Fruit fly (Drosophila melanogaster) whole organism, embryonic: Measurements from ENCODE around the gene Vha16-5.

Source experiments
- ATbp ChIP-seq: fragments of 200-800 bp; sonication (Bioruptor generic); optimal IDR thresholded peaks from 2 replicates; lab custom pipeline; 2017; ENCODE audit warnings: missing biosample characterization, mild to moderate bottlenecking, missing genetic modification characterization, missing genetic modification reagents
- Bgb ChIP-seq: fragments of 200-800 bp; sonication (Bioruptor generic); IDR thresholded peaks from 2 replicates; pipeline ENCODE4 v1.3.6; 2022; ENCODE audit warnings: missing biosample characterization, missing genetic modification characterization; ENCODE audit not compliant: partially characterized antibody
- CG10979 ChIP-seq: fragments of 200-800 bp; sonication (Bioruptor generic); optimal IDR thresholded peaks from 2 replicates; lab custom pipeline; 2018; ENCODE audit warnings: missing biosample characterization, mild to moderate bottlenecking, missing genetic modification characterization, moderate library complexity
- CG11093 ChIP-seq: fragments of 200-800 bp; sonication (Bioruptor generic); IDR thresholded peaks from 3 replicates; pipeline ENCODE4 v1.3.6; 2022; ENCODE audit warnings: missing biosample characterization, missing genetic modification characterization
- CG11247 ChIP-seq: fragments of 200-800 bp; sonication (Bioruptor generic); IDR thresholded peaks from 2 replicates; pipeline ENCODE4 v1.3.6; 2022; ENCODE audit warnings: missing biosample characterization, missing genetic modification characterization
- CG11696 ChIP-seq: fragments of 200-800 bp; sonication (Bioruptor generic); IDR thresholded peaks from 2 replicates; pipeline ENCODE4 v1.3.6; 2022; ENCODE audit warnings: missing biosample characterization, missing genetic modification characterization
- CG13624 ChIP-seq: fragments of 200-800 bp; sonication (Bioruptor generic); optimal IDR thresholded peaks from 2 replicates; lab custom pipeline; 2016; ENCODE audit warnings: missing biosample characterization, missing genetic modification characterization
- CG14050 ChIP-seq: fragments of 200-800 bp; sonication (Bioruptor generic); IDR thresholded peaks from 3 replicates; pipeline ENCODE4 v1.3.6; 2022; ENCODE audit warnings: missing biosample characterization, missing genetic modification characterization
- CG15514 ChIP-seq: fragments of 200-800 bp; sonication (Bioruptor generic); optimal IDR thresholded peaks from 3 replicates; lab custom pipeline; 2017; ENCODE audit warnings: missing biosample characterization, missing genetic modification characterization, mild to moderate bottlenecking, moderate library complexity, missing genetic modification reagents
- CG16863 ChIP-seq: fragments of 200-800 bp; sonication (Bioruptor generic); optimal IDR thresholded peaks from 3 replicates; lab custom pipeline; 2016; ENCODE audit warnings: missing biosample characterization, missing genetic modification characterization
- CG2199 ChIP-seq: fragments of 200-800 bp; sonication (Bioruptor generic); IDR thresholded peaks from 3 replicates; pipeline ENCODE4 v1.3.6; 2022; ENCODE audit warnings: missing biosample characterization, missing genetic modification characterization
- CG30020 ChIP-seq: fragments of 200-800 bp; optimal IDR thresholded peaks from 2 replicates; lab custom pipeline; 2019; ENCODE audit warnings: missing biosample characterization, mild to moderate bottlenecking, missing genetic modification characterization, moderate library complexity
- CG30431 ChIP-seq: fragments of 200-800 bp; sonication (Bioruptor generic); optimal IDR thresholded peaks from 2 replicates; lab custom pipeline; 2017; ENCODE audit warnings: missing biosample characterization, missing genetic modification characterization
- CG31224 ChIP-seq: fragments of 200-800 bp; sonication (Bioruptor generic); IDR thresholded peaks from 2 replicates; pipeline ENCODE4 v1.3.6; 2022; ENCODE audit warnings: missing biosample characterization, missing genetic modification characterization
- CG34376 ChIP-seq: fragments of 200-800 bp; sonication (Bioruptor generic); optimal IDR thresholded peaks from 2 replicates; lab custom pipeline; 2018; ENCODE audit warnings: missing biosample characterization, mild to moderate bottlenecking, missing genetic modification characterization
- CG42726 ChIP-seq: fragments of 200-800 bp; sonication (Bioruptor generic); IDR thresholded peaks from 2 replicates; pipeline ENCODE4 v1.3.6; 2022; ENCODE audit warnings: missing biosample characterization, missing genetic modification characterization; ENCODE audit not compliant: partially characterized antibody
- CG4730 ChIP-seq: fragments of 200-800 bp; sonication (Bioruptor generic); IDR thresholded peaks from 2 replicates; pipeline ENCODE4 v1.3.6; 2022; ENCODE audit warnings: missing biosample characterization, missing genetic modification characterization
- CG7357 ChIP-seq: fragments of 200-800 bp; sonication (Bioruptor generic); IDR thresholded peaks from 3 replicates; pipeline ENCODE4 v1.3.6; 2022; ENCODE audit warnings: missing biosample characterization, missing genetic modification characterization
- CHES-1-like ChIP-seq: fragments of 200-800 bp; sonication (Bioruptor generic); optimal IDR thresholded peaks from 2 replicates; lab custom pipeline; 2016; ENCODE audit warnings: missing biosample characterization, missing genetic modification characterization
- D ChIP-seq, 2 experiments: fragments of 200-800 bp in 1 of 2; fragments of >200 bp in 1 of 2; sonication (Bioruptor generic) in 1 of 2; optimal IDR thresholded peaks; 2 replicates in 1 of 2; 3 replicates in 1 of 2; lab custom pipeline; 2017; ENCODE audit warnings: mild to moderate bottlenecking in 1 of 2, missing biosample characterization in 1 of 2, missing genetic modification characterization in 1 of 2, missing genetic modification reagents in 1 of 2
- Drgx ChIP-seq: fragments of 200-800 bp; sonication (Bioruptor generic); IDR thresholded peaks from 2 replicates; pipeline ENCODE4 v1.3.6; 2022; ENCODE audit warnings: missing biosample characterization, missing genetic modification characterization
- Eip74EF ChIP-seq, 2 experiments: fragments of 200-800 bp in 1 of 2; fragments of >200 bp in 1 of 2; sonication (Bioruptor generic) in 1 of 2; optimal IDR thresholded peaks; 2 replicates each; lab custom pipeline; 2017 to 2019; ENCODE audit warnings: missing biosample characterization in 2 of 2, missing genetic modification characterization in 2 of 2, mild to moderate bottlenecking in 1 of 2, moderate library complexity in 1 of 2
- GATAe ChIP-seq: fragments of 200-800 bp; sonication (Bioruptor generic); conservative IDR thresholded peaks from 2 replicates; pipeline ENCODE4 v1.3.6; 2022; ENCODE audit warnings: missing biosample characterization, missing genetic modification characterization
- HHEX ChIP-seq: fragments of 200-800 bp; sonication (Bioruptor generic); optimal IDR thresholded peaks from 3 replicates; lab custom pipeline; 2017; ENCODE audit warnings: missing biosample characterization, mild to moderate bottlenecking, missing genetic modification characterization, missing genetic modification reagents
- HLH3B ChIP-seq: fragments of 200-800 bp; sonication (Bioruptor generic); IDR thresholded peaks from 2 replicates; pipeline ENCODE4 v1.3.6; 2022; ENCODE audit warnings: missing biosample characterization, missing genetic modification characterization
- Hr78 ChIP-seq, 2 experiments: fragments of 200-800 bp in 1 of 2; fragments of >200 bp in 1 of 2; sonication (Bioruptor generic) in 1 of 2; optimal IDR thresholded peaks; 2 replicates each; lab custom pipeline; 2017 to 2019; ENCODE audit warnings: missing biosample characterization in 2 of 2, missing genetic modification characterization in 2 of 2, mild to moderate bottlenecking in 1 of 2, moderate library complexity in 1 of 2
- Jarid2 ChIP-seq: fragments of 200-800 bp; sonication (Bioruptor generic); optimal IDR thresholded peaks from 3 replicates; lab custom pipeline; 2017; ENCODE audit warnings: mild to moderate bottlenecking, missing biosample characterization, missing genetic modification reagents, missing genetic modification characterization
- NC2α ChIP-seq: fragments of 200-800 bp; sonication (Bioruptor generic); optimal IDR thresholded peaks from 2 replicates; lab custom pipeline; 2016; ENCODE audit warnings: missing biosample characterization, missing genetic modification characterization
- NK7.1 ChIP-seq: fragments of 200-800 bp; sonication (Bioruptor generic); optimal IDR thresholded peaks from 3 replicates; lab custom pipeline; 2016; ENCODE audit warnings: missing biosample characterization, missing genetic modification characterization
- Nf-YC ChIP-seq: fragments of 200-800 bp; optimal IDR thresholded peaks from 3 replicates; lab custom pipeline; 2019; ENCODE audit warnings: missing biosample characterization, mild to moderate bottlenecking, missing genetic modification characterization, moderate library complexity
- PHDP ChIP-seq: fragments of 200-800 bp; sonication (Bioruptor generic); optimal IDR thresholded peaks from 3 replicates; lab custom pipeline; 2018; ENCODE audit warnings: missing biosample characterization, mild to moderate bottlenecking, missing genetic modification characterization, moderate library complexity
- Sin3A ChIP-seq: fragments of >200 bp; optimal IDR thresholded peaks from 2 replicates; lab custom pipeline; 2018
- Sox100B ChIP-seq: fragments of 200-800 bp; sonication (Bioruptor generic); optimal IDR thresholded peaks from 3 replicates; lab custom pipeline; 2018; ENCODE audit warnings: missing biosample characterization, mild to moderate bottlenecking, missing genetic modification characterization
- Xbp1 ChIP-seq: fragments of 200-800 bp; sonication (Bioruptor generic); optimal IDR thresholded peaks from 3 replicates; lab custom pipeline; 2016; ENCODE audit warnings: missing biosample characterization, mild to moderate bottlenecking, missing genetic modification characterization
- btn ChIP-seq: fragments of 200-800 bp; sonication (Bioruptor generic); optimal IDR thresholded peaks from 2 replicates; lab custom pipeline; 2016; ENCODE audit warnings: missing biosample characterization, missing genetic modification characterization
- chif ChIP-seq, 2 experiments: fragments of 200-800 bp; sonication (Bioruptor generic); optimal IDR thresholded peaks; 3 replicates each; lab custom pipeline; 2016; ENCODE audit warnings: missing biosample characterization in 2 of 2, missing genetic modification characterization in 2 of 2
- chinmo ChIP-seq: fragments of 200-800 bp; sonication (Bioruptor generic); IDR thresholded peaks from 4 replicates; pipeline ENCODE4 v1.3.6; 2022; ENCODE audit warnings: missing biosample characterization, missing genetic modification characterization; ENCODE audit not compliant: partially characterized antibody
- ems ChIP-seq: fragments of 200-800 bp; sonication (Bioruptor generic); optimal IDR thresholded peaks from 3 replicates; lab custom pipeline; 2016; ENCODE audit warnings: missing biosample characterization, missing genetic modification characterization
- gfzf ChIP-seq: fragments of 200-800 bp; sonication (Bioruptor generic); optimal IDR thresholded peaks from 2 replicates; lab custom pipeline; 2016; ENCODE audit warnings: missing biosample characterization, mild to moderate bottlenecking, missing genetic modification characterization, moderate library complexity
- her ChIP-seq: fragments of 200-800 bp; sonication (Bioruptor generic); optimal IDR thresholded peaks from 2 replicates; lab custom pipeline; 2016; ENCODE audit warnings: missing biosample characterization, missing genetic modification characterization
- hkb ChIP-seq, 2 experiments: fragments of 200-800 bp in 1 of 2; fragments of >200 bp in 1 of 2; sonication (Bioruptor generic) in 1 of 2; IDR thresholded peaks in 1 of 2; optimal IDR thresholded peaks in 1 of 2; 2 replicates each; pipeline versions ENCODE4 v1.3.6 to Lab custom; 2017 to 2022; ENCODE audit warnings: missing biosample characterization in 1 of 2, missing genetic modification characterization in 1 of 2
- kah ChIP-seq: fragments of 200-800 bp; sonication (Bioruptor generic); optimal IDR thresholded peaks from 2 replicates; lab custom pipeline; 2018; ENCODE audit warnings: missing biosample characterization, mild to moderate bottlenecking, missing genetic modification characterization
- mam ChIP-seq: fragments of 200-800 bp; sonication (Bioruptor generic); optimal IDR thresholded peaks from 3 replicates; lab custom pipeline; 2016; ENCODE audit warnings: missing biosample characterization, missing genetic modification characterization
- pzg ChIP-seq: fragments of 200-800 bp; sonication (Bioruptor generic); optimal IDR thresholded peaks from 3 replicates; lab custom pipeline; 2018; ENCODE audit warnings: missing biosample characterization, mild to moderate bottlenecking, missing genetic modification characterization, moderate library complexity
- ranshi ChIP-seq: fragments of 200-800 bp; sonication (Bioruptor generic); IDR thresholded peaks from 2 replicates; pipeline ENCODE4 v1.3.6; 2022; ENCODE audit warnings: missing biosample characterization, missing genetic modification characterization
- stc ChIP-seq: fragments of 200-800 bp; sonication (Bioruptor generic); IDR thresholded peaks from 2 replicates; pipeline ENCODE4 v1.3.6; 2022; ENCODE audit warnings: missing biosample characterization, missing genetic modification characterization
- tio ChIP-seq: fragments of 200-800 bp; sonication (Bioruptor generic); optimal IDR thresholded peaks from 2 replicates; lab custom pipeline; 2017; ENCODE audit warnings: missing biosample characterization, missing genetic modification characterization, inconsistent platforms

Gene Vha16-5

DNA sequence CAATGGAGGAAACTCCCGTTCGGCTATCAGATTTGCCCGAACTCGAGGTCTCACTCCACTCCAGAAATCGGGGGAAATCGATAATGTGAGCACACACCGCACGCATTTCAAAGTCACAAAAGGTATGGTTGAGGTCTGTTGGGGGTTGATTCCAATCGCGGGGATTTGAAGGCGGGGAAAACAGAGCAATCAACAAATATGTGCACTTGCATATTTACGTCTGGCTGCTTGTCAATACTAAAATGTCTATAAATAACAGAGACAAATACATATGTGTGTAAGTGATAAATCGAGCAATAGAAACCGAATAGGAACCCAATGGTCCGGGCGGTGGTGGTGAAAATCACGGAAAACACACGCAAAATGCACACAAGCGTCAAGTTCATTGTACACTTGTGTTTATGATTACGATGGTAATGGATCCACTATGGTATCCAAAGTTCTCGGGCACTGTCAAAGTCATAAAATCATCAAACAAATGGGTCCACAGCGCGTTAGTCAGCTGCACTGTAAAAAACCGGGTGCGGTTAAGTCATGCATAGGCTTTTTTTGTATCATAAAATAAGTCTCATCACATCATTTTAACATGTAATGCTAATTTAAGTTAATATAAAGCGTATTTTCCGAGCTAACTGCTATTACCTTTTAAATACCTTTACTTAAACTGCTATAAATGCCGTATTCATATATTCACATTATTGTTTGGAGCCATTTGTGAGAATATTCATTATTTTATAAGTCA is 15.2 kb upstream of the Vha16-5 start (continued):
- TF ChIP-seq CG15514 (GFP tag; lab: Kevin White, UChicago) (peak; percentile 77), ranshi (GFP tag; lab: Robert Waterston, UW) (peak; percentile 75), NK7.1 (peak; percentile 88), CG11093 (peak; percentile 84), her (GFP tag; lab: Kevin White, UChicago) (peak; percentile 74), tio (peak; percentile 79), CG30431 (GFP tag; lab: Kevin White, UChicago) (peak; percentile 81), CG31224 (GFP tag; lab: Robert Waterston, UW) (no peak), HHEX (peak; percentile 93), chif (GFP tag; optimal IDR thresholded peaks at IDR 0.05; lab: Kevin White, UChicago) (peak; percentile 88 to 93), Sin3A (no peak), Xbp1 (peak; percentile 32), Eip74EF (GFP tag; optimal IDR thresholded peaks at IDR 0.05; lab: Kevin White, UChicago) (peak in 1 of 2 experiments; percentile 37), kah (peak; percentile 68), ATbp (GFP tag; lab: Kevin White, UChicago) (peak; percentile 98), chinmo (GFP tag; lab: Robert Waterston, UW) (0 out of 4 replicates have a peak, but pooled peaks have one; percentile 56), Hr78 (GFP tag; optimal IDR thresholded peaks at IDR 0.05; lab: Kevin White, UChicago) (peak in 1 of 2 experiments; percentile 25), CG10979 (tag; lab: Kevin White, UChicago) (peak; percentile 73), ems (peak; percentile 34), pzg (no peak), HLH3B (peak; percentile 81), NC2α (peak; percentile 96), CG4730 (GFP tag; lab: Robert Waterston, UW) (peak; percentile 61; the same call in 1 of the 2 replicates), CG11696 (GFP tag; lab: Robert Waterston, UW) (peak; percentile 84), Nf-YC (peak; percentile 3), stc (GFP tag; lab: Robert Waterston, UW) (peak; percentile 78; the same call in 1 of the 2 replicates), Jarid2 (GFP tag; lab: Kevin White, UChicago) (peak; percentile 76), GATAe (no peak), CG13624 (GFP tag; lab: Kevin White, UChicago) (peak; percentile 53), btn (GFP tag; lab: Kevin White, UChicago) (peak; percentile 90), D (optimal IDR thresholded peaks at IDR 0.05; lab: Kevin White, UChicago) (no peak), D (GFP tag; optimal IDR thresholded peaks at IDR 0.05; lab: Kevin White, UChicago) (peak; percentile 93), Sox100B (GFP tag; lab: Kevin White, UChicago) (peak; percentile 83), CG34376 (GFP tag; lab: Kevin White, UChicago) (peak; percentile 3), gfzf (GFP tag; lab: Kevin White, UChicago) (peak; percentile 18), CG42726 (no peak), Bgb (GFP tag; lab: Robert Waterston, UW) (no peak), CG30020 (tag; lab: Kevin White, UChicago) (peak; percentile 51), mam (GFP tag; lab: Kevin White, UChicago) (peak; percentile 38), CG11247 (peak; percentile 83), Drgx (GFP tag; lab: Robert Waterston, UW) (peak; percentile 48), PHDP (tag; lab: Kevin White, UChicago) (peak; percentile 83), hkb (optimal IDR thresholded peaks at IDR 0.05; lab: Kevin White, UChicago) (no peak), hkb (GFP tag; IDR thresholded peaks at IDR 0.05; lab: Robert Waterston, UW) (peak; percentile 71), CHES-1-like (GFP tag; lab: Kevin White, UChicago) (peak; percentile 90), CG7357 (peak; percentile 48; the same call in 2 of the 3 replicates), CG16863 (GFP tag; lab: Kevin White, UChicago) (peak; percentile 92), CG2199 (GFP tag; lab: Robert Waterston, UW) (no peak; the same call in 2 of the 3 replicates), CG14050 (GFP tag; lab: Robert Waterston, UW) (peak; percentile 51)
